Worm (Caenorhabditis elegans) whole organism, L2 larva: ENCODE data around the gene C39B5.10.

Experiments used
- lsy-2 ChIP-seq, 2 experiments: fragments of 150-350 bp in 1 of 2; sonication (generic microtip) in 1 of 2; optimal IDR thresholded peaks; 2 replicates each; lab custom pipeline; 2014 to 2017; ENCODE audit warnings: missing biosample characterization in 2 of 2, missing genetic modification characterization in 2 of 2
- nhr-77 ChIP-seq: fragments of 150-350 bp; optimal IDR thresholded peaks from 2 replicates; lab custom pipeline; 2014; ENCODE audit warnings: missing biosample characterization, missing genetic modification characterization
- skn-1 ChIP-seq: sonication (generic microtip); optimal IDR thresholded peaks from 2 replicates; lab custom pipeline; 2017; ENCODE audit warnings: missing biosample characterization, missing genetic modification characterization
- snpc-4 ChIP-seq: fragments of 150-350 bp; optimal IDR thresholded peaks from 2 replicates; lab custom pipeline; 2014; ENCODE audit warnings: missing biosample characterization, missing genetic modification characterization

- TF ChIP-seq lsy-2 (tag; optimal IDR thresholded peaks at IDR 0.05; lab: Kevin White, UChicago): no peak
- no peak for TF ChIP-seq nhr-77
- no peak for TF ChIP-seq skn-1
- TF ChIP-seq snpc-4 (tag; lab: Kevin White, UChicago): no peak
Measured at ce11 chrIII:2251348-2251747, 11.9 kb upstream of the C39B5.10 start, which contains the start of gene fbxa-7.
